Fruit fly (Drosophila melanogaster) whole organism, pupa: ENCODE results near the gene Mbs.

ENCODE experiments used
- CG15710 ChIP-seq: fragments of 200-800 bp; sonication (Bioruptor generic); optimal IDR thresholded peaks from 2 replicates; lab custom pipeline; 2018; ENCODE audit warnings: missing biosample characterization, mild to moderate bottlenecking, missing genetic modification characterization, moderate library complexity
- CG17806 ChIP-seq: fragments of 200-800 bp; sonication (Bioruptor generic); optimal IDR thresholded peaks from 2 replicates; lab custom pipeline; 2018; ENCODE audit warnings: missing biosample characterization, mild to moderate bottlenecking, missing genetic modification characterization, moderate library complexity
- CG32121 ChIP-seq: fragments of 200-800 bp; sonication (Bioruptor generic); IDR thresholded peaks from 2 replicates; pipeline ENCODE4 v1.3.6; 2022; ENCODE audit warnings: missing biosample characterization, missing genetic modification characterization
- CG8159 ChIP-seq: fragments of 200-800 bp; sonication (Bioruptor generic); optimal IDR thresholded peaks from 3 replicates; lab custom pipeline; 2018; ENCODE audit warnings: missing biosample characterization, mild to moderate bottlenecking, missing genetic modification characterization, moderate library complexity
- Ets98B ChIP-seq: fragments of 200-800 bp; sonication (Bioruptor generic); IDR thresholded peaks from 2 replicates; pipeline ENCODE4 v1.3.6; 2022; ENCODE audit warnings: missing biosample characterization, missing genetic modification characterization
- Pif1A ChIP-seq: fragments of 200-800 bp; sonication (Bioruptor generic); optimal IDR thresholded peaks from 3 replicates; lab custom pipeline; 2016; ENCODE audit warnings: missing biosample characterization, missing genetic modification characterization
- Pif1B ChIP-seq: fragments of 200-800 bp; sonication (Bioruptor generic); optimal IDR thresholded peaks from 3 replicates; lab custom pipeline; 2016; ENCODE audit warnings: missing biosample characterization, missing genetic modification characterization

dm6 chr3L:16050887-16051258 is 886 bp upstream of the Mbs start, which contains the start of gene Diap1:
- TF ChIP-seq CG32121 (no peak; the same call in 1 of the 2 replicates), Pif1A (no peak), CG17806 (tag; lab: Kevin White, UChicago) (no peak), CG8159 (tag; lab: Kevin White, UChicago) (no peak), CG15710 (tag; lab: Kevin White, UChicago) (no peak), Ets98B (GFP tag; lab: Robert Waterston, UW) (no peak), Pif1B (no peak)
